Worm (Caenorhabditis elegans) whole organism, early embryonic: ENCODE results near the gene ssp-10.

Experiments used
- B0310.2 ChIP-seq: sonication (generic microtip); optimal IDR thresholded peaks from 2 replicates; lab custom pipeline; 2016; ENCODE audit warnings: mild to moderate bottlenecking, missing genetic modification characterization, missing compliant biosample characterization
- aly-1 ChIP-seq: sonication (generic microtip); optimal IDR thresholded peaks from 2 replicates; lab custom pipeline; 2016; ENCODE audit warnings: missing genetic modification characterization, missing compliant biosample characterization
- ama-1 ChIP-seq: fragments of 150-350 bp; optimal IDR thresholded peaks from 2 replicates; lab custom pipeline; 2014
- hmbx-1 ChIP-seq: sonication (generic microtip); optimal IDR thresholded peaks from 2 replicates; lab custom pipeline; 2016; ENCODE audit warnings: mild to moderate bottlenecking, missing genetic modification characterization, missing compliant biosample characterization
- tbx-11 ChIP-seq: fragments of 200-800 bp; sonication (Bioruptor generic); IDR thresholded peaks from 2 replicates; pipeline ENCODE4 v1.3.6; 2022; ENCODE audit warnings: missing genetic modification characterization, missing compliant biosample characterization

ce11 chrIV:9801418-9801817 is 49.4 kb downstream of the ssp-10 start:
- TF ChIP-seq ama-1: no peak
- TF ChIP-seq hmbx-1: no peak
- TF ChIP-seq B0310.2 (tag; lab: Kevin White, UChicago): no peak
- no peak for TF ChIP-seq aly-1
- no peak for TF ChIP-seq tbx-11
